Fruit fly (Drosophila melanogaster) whole organism, embryonic: ENCODE data around the gene CG14642.

Experiments
- Bgb ChIP-seq: fragments of 200-800 bp; sonication (Bioruptor generic); IDR thresholded peaks from 2 replicates; pipeline ENCODE4 v1.3.6; 2022; ENCODE audit warnings: missing biosample characterization, missing genetic modification characterization; ENCODE audit not compliant: partially characterized antibody
- CG10543 ChIP-seq: fragments of 200-800 bp; sonication (Bioruptor generic); optimal IDR thresholded peaks from 3 replicates; lab custom pipeline; 2017; ENCODE audit warnings: missing biosample characterization, mild to moderate bottlenecking, missing genetic modification characterization, moderate library complexity
- CG11696 ChIP-seq: fragments of 200-800 bp; sonication (Bioruptor generic); IDR thresholded peaks from 2 replicates; pipeline ENCODE4 v1.3.6; 2022; ENCODE audit warnings: missing biosample characterization, missing genetic modification characterization
- CG12299 ChIP-seq: fragments of 200-800 bp; sonication (Bioruptor generic); optimal IDR thresholded peaks from 2 replicates; lab custom pipeline; 2018; ENCODE audit warnings: missing biosample characterization, mild to moderate bottlenecking, missing genetic modification characterization
- CG14667 ChIP-seq: fragments of 200-800 bp; sonication (Bioruptor generic); IDR thresholded peaks from 2 replicates; pipeline ENCODE4 v1.3.6; 2022; ENCODE audit warnings: missing biosample characterization, missing genetic modification characterization
- CG1647 ChIP-seq: fragments of 200-800 bp; sonication (Bioruptor generic); optimal IDR thresholded peaks from 3 replicates; lab custom pipeline; 2016; ENCODE audit warnings: missing biosample characterization, missing genetic modification characterization
- CG17612 ChIP-seq: fragments of 200-800 bp; sonication (Bioruptor generic); IDR thresholded peaks from 2 replicates; pipeline ENCODE4 v1.3.6; 2022; ENCODE audit warnings: missing biosample characterization, missing genetic modification characterization
- CG18011 ChIP-seq: fragments of 200-800 bp; sonication (Bioruptor generic); optimal IDR thresholded peaks from 2 replicates; lab custom pipeline; 2017; ENCODE audit warnings: missing biosample characterization, missing genetic modification characterization, mild to moderate bottlenecking, moderate library complexity, missing genotype
- CG30403 ChIP-seq: fragments of 200-800 bp; sonication (Bioruptor generic); optimal IDR thresholded peaks from 3 replicates; lab custom pipeline; 2016; ENCODE audit warnings: missing biosample characterization, missing genetic modification characterization
- CG3163 ChIP-seq: fragments of 200-800 bp; sonication (Bioruptor generic); optimal IDR thresholded peaks from 3 replicates; lab custom pipeline; 2016; ENCODE audit warnings: missing biosample characterization, missing genetic modification characterization
- CG3281 ChIP-seq: fragments of 200-800 bp; sonication (Bioruptor generic); optimal IDR thresholded peaks from 3 replicates; lab custom pipeline; 2017; ENCODE audit warnings: missing biosample characterization, mild to moderate bottlenecking, missing genetic modification characterization
- CG34376 ChIP-seq: fragments of 200-800 bp; sonication (Bioruptor generic); optimal IDR thresholded peaks from 2 replicates; lab custom pipeline; 2018; ENCODE audit warnings: missing biosample characterization, mild to moderate bottlenecking, missing genetic modification characterization
- CG34422 ChIP-seq: fragments of 200-800 bp; sonication (Bioruptor generic); IDR thresholded peaks from 3 replicates; pipeline ENCODE4 v1.3.6; 2022; ENCODE audit warnings: missing biosample characterization, missing genetic modification characterization
- CG6175 ChIP-seq: fragments of 200-800 bp; sonication (Bioruptor generic); IDR thresholded peaks from 3 replicates; pipeline ENCODE4 v1.3.6; 2022; ENCODE audit warnings: missing biosample characterization, missing genetic modification characterization
- CG7271 ChIP-seq: fragments of 200-800 bp; sonication (Bioruptor generic); optimal IDR thresholded peaks from 2 replicates; lab custom pipeline; 2018; ENCODE audit warnings: missing biosample characterization, mild to moderate bottlenecking, missing genetic modification characterization, moderate library complexity
- CG7357 ChIP-seq: fragments of 200-800 bp; sonication (Bioruptor generic); IDR thresholded peaks from 3 replicates; pipeline ENCODE4 v1.3.6; 2022; ENCODE audit warnings: missing biosample characterization, missing genetic modification characterization
- CG7372 ChIP-seq: fragments of 200-800 bp; sonication (Bioruptor generic); IDR thresholded peaks from 2 replicates; pipeline ENCODE4 v1.3.6; 2022; ENCODE audit warnings: missing biosample characterization, missing genetic modification characterization
- CG7786 ChIP-seq: fragments of 200-800 bp; sonication (Bioruptor generic); optimal IDR thresholded peaks from 2 replicates; lab custom pipeline; 2016; ENCODE audit warnings: missing biosample characterization, missing genetic modification characterization
- CG7928 ChIP-seq: fragments of 200-800 bp; sonication (Bioruptor generic); optimal IDR thresholded peaks from 2 replicates; lab custom pipeline; 2017; ENCODE audit warnings: missing biosample characterization, mild to moderate bottlenecking, missing genetic modification characterization
- CG9609 ChIP-seq: fragments of 200-800 bp; sonication (Bioruptor generic); optimal IDR thresholded peaks from 3 replicates; lab custom pipeline; 2016; ENCODE audit warnings: missing biosample characterization, missing genetic modification characterization
- CHES-1-like ChIP-seq: fragments of 200-800 bp; sonication (Bioruptor generic); optimal IDR thresholded peaks from 2 replicates; lab custom pipeline; 2016; ENCODE audit warnings: missing biosample characterization, missing genetic modification characterization
- Deaf1 ChIP-seq: fragments of 200-800 bp; optimal IDR thresholded peaks from 3 replicates; lab custom pipeline; 2019; ENCODE audit warnings: missing biosample characterization, mild to moderate bottlenecking, missing genetic modification characterization, moderate library complexity
- Dref ChIP-seq: fragments of 200-800 bp; sonication (Bioruptor generic); IDR thresholded peaks from 2 replicates; pipeline ENCODE4 v1.3.6; 2022; ENCODE audit warnings: missing biosample characterization, missing genetic modification characterization
- Eip74EF ChIP-seq, 2 experiments: fragments of 200-800 bp in 1 of 2; fragments of >200 bp in 1 of 2; sonication (Bioruptor generic) in 1 of 2; optimal IDR thresholded peaks; 2 replicates each; lab custom pipeline; 2017 to 2019; ENCODE audit warnings: missing biosample characterization in 2 of 2, missing genetic modification characterization in 2 of 2, mild to moderate bottlenecking in 1 of 2, moderate library complexity in 1 of 2
- Hr78 ChIP-seq, 2 experiments: fragments of 200-800 bp in 1 of 2; fragments of >200 bp in 1 of 2; sonication (Bioruptor generic) in 1 of 2; optimal IDR thresholded peaks; 2 replicates each; lab custom pipeline; 2017 to 2019; ENCODE audit warnings: missing biosample characterization in 2 of 2, missing genetic modification characterization in 2 of 2, mild to moderate bottlenecking in 1 of 2, moderate library complexity in 1 of 2
- MESR4 ChIP-seq: fragments of 200-800 bp; sonication (Bioruptor generic); optimal IDR thresholded peaks from 2 replicates; lab custom pipeline; 2018; ENCODE audit warnings: missing biosample characterization, mild to moderate bottlenecking, missing genetic modification characterization, moderate library complexity
- Rfx ChIP-seq: fragments of 200-800 bp; sonication (Bioruptor generic); IDR thresholded peaks from 2 replicates; pipeline ENCODE4 v1.3.6; 2022; ENCODE audit warnings: missing biosample characterization, missing genetic modification characterization
- al ChIP-seq: fragments of 200-800 bp; sonication (Bioruptor generic); IDR thresholded peaks from 2 replicates; pipeline ENCODE4 v1.3.6; 2022; ENCODE audit warnings: missing biosample characterization, missing genetic modification characterization
- amos ChIP-seq: fragments of 200-800 bp; sonication (Bioruptor generic); IDR thresholded peaks from 2 replicates; pipeline ENCODE4 v1.3.6; 2022; ENCODE audit warnings: missing biosample characterization, missing genetic modification characterization; ENCODE audit not compliant: partially characterized antibody
- br ChIP-seq: fragments of >200 bp; optimal IDR thresholded peaks from 2 replicates; lab custom pipeline; 2017
- cato ChIP-seq: fragments of 200-800 bp; sonication (Bioruptor generic); optimal IDR thresholded peaks from 2 replicates; lab custom pipeline; 2016; ENCODE audit warnings: missing biosample characterization, missing genetic modification characterization, borderline replicate concordance
- ci ChIP-seq: fragments of 200-800 bp; sonication (Bioruptor generic); IDR thresholded peaks from 3 replicates; pipeline ENCODE4 v1.3.6; 2022; ENCODE audit warnings: missing biosample characterization, missing genetic modification characterization
- emc ChIP-seq: fragments of 200-800 bp; sonication (Bioruptor generic); optimal IDR thresholded peaks from 2 replicates; lab custom pipeline; 2016; ENCODE audit warnings: missing biosample characterization, missing genetic modification characterization
- eyg ChIP-seq: fragments of 200-800 bp; sonication (Bioruptor generic); optimal IDR thresholded peaks from 3 replicates; lab custom pipeline; 2016; ENCODE audit warnings: missing biosample characterization, missing genetic modification characterization
- grau ChIP-seq: fragments of 200-800 bp; optimal IDR thresholded peaks from 3 replicates; lab custom pipeline; 2019; ENCODE audit warnings: missing biosample characterization, mild to moderate bottlenecking, missing genetic modification characterization, moderate library complexity
- hb ChIP-seq: fragments of 200-800 bp; sonication (Bioruptor generic); IDR thresholded peaks from 3 replicates; pipeline ENCODE4 v1.3.6; 2022; ENCODE audit warnings: missing biosample characterization, missing genetic modification characterization; ENCODE audit not compliant: partially characterized antibody
- oc ChIP-seq: fragments of 200-800 bp; sonication (Bioruptor generic); optimal IDR thresholded peaks from 2 replicates; lab custom pipeline; 2018; ENCODE audit warnings: missing biosample characterization, mild to moderate bottlenecking, missing genetic modification characterization, moderate library complexity
- pzg ChIP-seq: fragments of 200-800 bp; sonication (Bioruptor generic); optimal IDR thresholded peaks from 3 replicates; lab custom pipeline; 2018; ENCODE audit warnings: missing biosample characterization, mild to moderate bottlenecking, missing genetic modification characterization, moderate library complexity
- schlank ChIP-seq: fragments of 200-800 bp; sonication (Bioruptor generic); optimal IDR thresholded peaks from 2 replicates; lab custom pipeline; 2018; ENCODE audit warnings: missing biosample characterization, mild to moderate bottlenecking, missing genetic modification characterization
- scrt ChIP-seq: fragments of 200-800 bp; sonication (Bioruptor generic); optimal IDR thresholded peaks from 2 replicates; lab custom pipeline; 2018; ENCODE audit warnings: missing biosample characterization, mild to moderate bottlenecking, missing genetic modification characterization, moderate library complexity
- sd ChIP-seq: fragments of 200-800 bp; sonication (Bioruptor generic); optimal IDR thresholded peaks from 3 replicates; lab custom pipeline; 2018; ENCODE audit warnings: missing biosample characterization, mild to moderate bottlenecking, missing genetic modification characterization, moderate library complexity
- sima ChIP-seq: fragments of 200-800 bp; sonication (Bioruptor generic); optimal IDR thresholded peaks from 2 replicates; lab custom pipeline; 2016; ENCODE audit warnings: missing biosample characterization, missing genetic modification characterization
- slbo ChIP-seq: fragments of 200-800 bp; sonication (Bioruptor generic); IDR thresholded peaks from 2 replicates; pipeline ENCODE4 v1.3.6; 2022; ENCODE audit warnings: missing biosample characterization, missing genetic modification characterization
- sna ChIP-seq: fragments of 200-800 bp; sonication (Bioruptor generic); IDR thresholded peaks from 2 replicates; pipeline ENCODE4 v1.3.6; 2022; ENCODE audit warnings: missing biosample characterization, missing genetic modification characterization; ENCODE audit not compliant: partially characterized antibody
- stc ChIP-seq: fragments of 200-800 bp; sonication (Bioruptor generic); IDR thresholded peaks from 2 replicates; pipeline ENCODE4 v1.3.6; 2022; ENCODE audit warnings: missing biosample characterization, missing genetic modification characterization
- ttk ChIP-seq: fragments of 200-800 bp; sonication (Bioruptor generic); IDR thresholded peaks from 2 replicates; pipeline ENCODE4 v2.1.2; 2022; ENCODE audit warnings: missing biosample characterization, missing genetic modification characterization

Gene CG14642

DNA sequence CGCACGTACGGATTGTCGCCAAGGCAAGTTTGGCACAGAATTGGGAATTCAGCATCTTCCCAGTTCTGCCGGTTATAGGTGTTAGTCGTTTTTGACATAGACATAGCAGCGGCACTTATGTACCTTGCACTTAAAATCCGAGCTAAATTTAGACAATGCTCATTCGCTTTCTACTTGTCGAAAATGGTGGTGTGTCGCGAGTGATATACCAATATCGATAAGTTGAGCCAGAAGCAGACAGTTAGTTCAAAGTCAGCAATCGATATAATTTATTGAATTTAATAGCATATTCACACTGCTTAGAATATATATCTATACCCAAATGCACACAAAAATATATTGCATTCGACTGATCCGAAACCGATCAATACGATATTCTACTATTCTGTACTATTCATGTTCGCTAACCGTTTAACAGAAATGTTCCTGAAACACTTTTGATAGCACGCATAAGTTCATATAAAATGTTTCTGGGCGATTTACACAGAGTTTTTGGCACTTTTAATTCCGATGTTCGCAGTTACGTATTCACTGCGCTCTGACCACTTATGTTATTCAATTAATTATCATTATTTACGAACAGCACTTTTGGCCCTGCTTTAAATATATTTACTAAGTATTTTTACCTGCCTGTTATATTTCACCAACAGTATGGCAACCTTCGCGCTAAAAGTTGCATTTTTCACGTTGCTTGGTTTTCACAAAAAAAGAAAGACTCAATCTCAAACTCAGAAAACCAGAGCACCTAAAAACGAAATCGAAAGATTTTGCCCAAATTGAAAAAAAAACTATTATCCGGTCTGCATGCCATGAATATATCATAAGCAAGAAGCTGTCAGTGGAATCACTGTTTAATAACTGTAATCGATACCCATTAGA lies 10.1 kb downstream of the CG14642 start, which contains the start of gene CG14641 (continued):
- TF ChIP-seq Bgb (peak; percentile 55; the same call in 1 of the 2 replicates), grau (peak; percentile 1), Rfx (peak; percentile 23; the same call in 1 of the 2 replicates), br (no peak), CG7357 (GFP tag; lab: Robert Waterston, UW) (peak; percentile 90), slbo (GFP tag; lab: Robert Waterston, UW) (peak; percentile 27; the same call in 1 of the 2 replicates), pzg (GFP tag; lab: Kevin White, UChicago) (peak; percentile 45), amos (GFP tag; lab: Robert Waterston, UW) (peak; percentile 73), hb (peak; percentile 56; the same call in 1 of the 3 replicates), Hr78 (GFP tag; optimal IDR thresholded peaks at IDR 0.05; lab: Kevin White, UChicago) (peak in 1 of 2 experiments; percentile 44), cato (GFP tag; lab: Kevin White, UChicago) (no peak), CG11696 (GFP tag; lab: Robert Waterston, UW) (no peak), Dref (peak; percentile 83), MESR4 (GFP tag; lab: Kevin White, UChicago) (peak; percentile 92)

DNA sequence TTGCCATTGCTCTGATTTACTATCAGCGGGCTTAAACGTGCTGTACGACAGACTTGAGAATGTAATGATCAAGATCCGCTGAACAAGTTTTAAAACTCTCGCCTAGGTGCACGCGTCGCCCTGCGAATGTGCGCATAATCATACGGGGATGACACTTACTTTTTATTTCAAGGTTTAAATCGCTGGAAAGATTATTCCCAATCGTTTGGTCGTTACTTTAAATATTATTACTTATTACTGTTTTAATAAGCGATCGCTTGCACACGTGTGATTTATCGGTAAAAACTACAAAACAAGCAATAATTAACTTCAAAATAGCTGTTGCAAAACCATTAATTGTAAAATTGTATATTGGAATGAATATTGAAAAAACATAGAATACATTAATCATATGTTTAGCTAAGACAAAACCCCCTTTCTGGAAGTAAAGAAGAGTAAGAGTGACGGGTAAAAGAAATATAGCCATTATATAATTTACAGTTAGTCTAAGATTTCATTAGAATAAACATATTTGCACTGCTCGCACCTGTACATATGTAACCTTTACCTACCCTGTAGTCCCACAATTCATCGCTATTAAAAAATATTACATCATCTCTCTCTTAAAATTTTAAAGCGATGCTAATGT lies 13.3 kb downstream of the CG14642 start, which contains the start of gene DhpD:
Gene DhpD (minus strand): TSS at position 102 of the 628 bp plus-strand sequence.
- TF ChIP-seq CG7271 (tag; lab: Kevin White, UChicago) (no peak), Eip74EF (GFP tag; optimal IDR thresholded peaks at IDR 0.05; lab: Kevin White, UChicago) (peak in 1 of 2 experiments; percentile 56), oc (tag; lab: Kevin White, UChicago) (no peak), CG12299 (tag; lab: Kevin White, UChicago) (peak; percentile 48), CG7786 (GFP tag; lab: Kevin White, UChicago) (peak; percentile 63), CG18011 (GFP tag; lab: Kevin White, UChicago) (peak; percentile 43), scrt (no peak), sima (no peak), CG9609 (peak; percentile 23), CG30403 (GFP tag; lab: Kevin White, UChicago) (peak; percentile 75), ci (GFP tag; lab: Robert Waterston, UW) (peak; percentile 83; the same call in 2 of the 3 replicates), CG14667 (GFP tag; lab: Robert Waterston, UW) (peak; percentile 54), CG6175 (GFP tag; lab: Robert Waterston, UW) (peak; percentile 32; the same call in 1 of the 3 replicates), schlank (peak; percentile 1), Deaf1 (tag; lab: Kevin White, UChicago) (no peak), CG34422 (peak; percentile 53; the same call in 1 of the 3 replicates), CG7928 (peak; percentile 39), CG7372 (GFP tag; lab: Robert Waterston, UW) (peak; percentile 48; the same call in 1 of the 2 replicates), ttk (GFP tag; lab: Robert Waterston, UW) (peak; percentile 68), CG3281 (GFP tag; lab: Kevin White, UChicago) (peak; percentile 82), emc (peak; percentile 27), stc (GFP tag; lab: Robert Waterston, UW) (peak; percentile 65; the same call in 1 of the 2 replicates), CG34376 (GFP tag; lab: Kevin White, UChicago) (peak; percentile 56), al (GFP tag; lab: Robert Waterston, UW) (peak; percentile 46; the same call in 1 of the 2 replicates), eyg (GFP tag; lab: Kevin White, UChicago) (no peak), sd (tag; lab: Kevin White, UChicago) (no peak), CG17612 (GFP tag; lab: Robert Waterston, UW) (peak; percentile 68; the same call in 1 of the 2 replicates), sna (GFP tag; lab: Robert Waterston, UW) (no peak), CHES-1-like (peak; percentile 45), CG3163 (GFP tag; lab: Kevin White, UChicago) (peak; percentile 40), CG10543 (GFP tag; lab: Kevin White, UChicago) (peak; percentile 53), CG1647 (GFP tag; lab: Kevin White, UChicago) (peak; percentile 49)
